Fruit fly (Drosophila melanogaster): ENCODE measurements around the gene Vha36-3.

Gene Vha36-3

DNA sequence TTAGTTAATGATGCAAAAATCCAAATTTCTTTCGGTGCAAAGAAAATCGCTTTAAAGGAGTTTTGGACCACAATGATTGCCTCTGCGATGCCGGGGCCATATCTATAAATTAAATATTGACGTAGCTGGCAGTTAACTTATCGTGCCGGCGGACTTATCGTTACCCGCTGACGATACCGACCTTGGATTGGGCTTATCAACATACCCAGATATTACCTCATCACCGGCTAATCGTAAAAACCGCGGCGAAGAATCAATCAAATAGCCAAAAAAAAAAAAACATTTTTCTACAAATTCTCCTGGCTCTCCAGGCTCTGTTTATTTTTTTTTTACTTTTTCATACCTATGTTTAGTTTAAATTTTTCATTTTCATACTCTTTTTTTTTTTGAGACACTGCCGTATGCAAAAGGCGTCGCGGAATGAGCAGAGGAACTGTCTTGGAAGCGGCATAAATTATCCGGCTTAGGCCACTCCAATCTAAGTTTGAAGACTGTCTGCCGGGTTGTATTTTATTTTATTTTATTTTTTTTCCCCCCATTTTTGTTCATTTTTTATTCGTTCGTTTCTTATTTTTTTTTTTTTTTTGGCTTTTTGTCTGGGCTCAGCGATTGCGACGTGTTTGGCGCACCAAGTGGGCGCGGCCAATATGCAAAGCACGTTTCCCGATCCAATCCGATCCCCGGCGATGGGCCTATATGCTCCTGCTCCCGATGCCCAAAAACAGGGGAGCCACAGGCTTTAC, 45.2 kb downstream of the Vha36-3 start:
- TF ChIP-seq CG17801 (GFP tag; optimal IDR thresholded peaks at IDR 0.05; ENCODE audit: partially characterized antibody): no peak

DNA sequence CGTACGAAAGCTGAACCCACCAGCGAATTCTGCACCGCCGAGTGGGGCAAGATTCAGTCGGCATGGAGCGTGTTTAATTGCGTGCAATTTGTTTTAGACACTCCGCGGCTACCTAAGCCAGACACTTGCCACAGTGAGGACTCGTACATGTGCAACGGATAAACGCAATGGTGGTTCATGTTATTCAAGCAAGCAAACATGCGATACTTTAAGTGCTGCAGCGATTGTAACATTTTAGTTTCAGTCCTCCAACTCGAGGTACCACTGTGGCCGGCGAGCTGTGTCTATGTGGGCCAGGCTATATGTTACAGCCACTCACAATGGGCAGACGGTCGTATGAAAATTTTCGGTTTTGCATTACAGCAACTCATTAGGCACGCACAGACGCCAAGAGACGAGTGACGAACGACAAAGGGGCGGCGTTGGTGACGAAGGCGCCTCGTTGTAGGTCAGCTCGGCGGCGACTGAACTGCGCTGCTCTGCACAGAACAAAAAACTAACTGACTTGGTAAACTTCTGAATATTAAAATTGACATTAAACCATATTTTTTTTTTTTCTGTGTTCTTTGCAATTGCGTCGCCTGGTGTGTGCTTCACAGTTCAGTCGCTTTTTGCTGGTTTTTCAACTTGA, 46.4 kb downstream of the Vha36-3 start:
- TF ChIP-seq CG17801 (GFP tag; optimal IDR thresholded peaks at IDR 0.05; ENCODE audit: partially characterized antibody): peak; percentile 59

DNA sequence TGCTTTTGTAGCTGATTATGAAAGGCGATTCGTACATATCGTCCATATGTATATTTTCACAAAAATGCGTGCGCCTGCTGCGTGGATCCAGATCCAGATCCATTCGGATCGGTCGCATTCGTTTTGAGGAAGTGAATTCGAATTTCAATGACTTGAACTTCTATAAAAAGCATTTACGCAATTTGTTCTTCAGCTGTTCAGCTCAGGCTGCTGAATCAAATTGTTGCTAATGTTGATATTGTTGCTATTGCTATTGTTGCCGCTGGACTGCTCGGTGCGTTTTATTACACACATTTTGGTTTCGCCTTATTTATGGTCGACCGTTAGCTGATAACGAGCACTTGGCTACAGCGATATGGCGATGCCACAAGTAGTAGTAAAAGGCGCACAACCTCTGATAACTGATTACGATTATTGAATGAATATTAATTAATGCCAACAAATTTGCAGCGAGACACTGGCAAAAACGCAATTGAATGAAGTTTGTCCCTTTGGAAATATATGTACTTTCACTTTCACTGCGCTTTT, 49.0 kb downstream of the Vha36-3 start:
- no peak for TF ChIP-seq CG17801 (GFP tag; optimal IDR thresholded peaks at IDR 0.05; ENCODE audit: partially characterized antibody)
